Worm (Caenorhabditis elegans) whole organism, L1 larva: ENCODE results near the gene Y42G9A.2.

Experiments used
- aha-1 ChIP-seq: fragments of 150-350 bp; optimal IDR thresholded peaks from 2 replicates; lab custom pipeline; 2014; ENCODE audit warnings: missing biosample characterization, missing genetic modification characterization
- rnt-1 ChIP-seq: sonication (generic microtip); optimal IDR thresholded peaks from 2 replicates; lab custom pipeline; 2016; ENCODE audit warnings: mild to moderate bottlenecking, missing genetic modification characterization, moderate library complexity, missing compliant biosample characterization

DNA sequence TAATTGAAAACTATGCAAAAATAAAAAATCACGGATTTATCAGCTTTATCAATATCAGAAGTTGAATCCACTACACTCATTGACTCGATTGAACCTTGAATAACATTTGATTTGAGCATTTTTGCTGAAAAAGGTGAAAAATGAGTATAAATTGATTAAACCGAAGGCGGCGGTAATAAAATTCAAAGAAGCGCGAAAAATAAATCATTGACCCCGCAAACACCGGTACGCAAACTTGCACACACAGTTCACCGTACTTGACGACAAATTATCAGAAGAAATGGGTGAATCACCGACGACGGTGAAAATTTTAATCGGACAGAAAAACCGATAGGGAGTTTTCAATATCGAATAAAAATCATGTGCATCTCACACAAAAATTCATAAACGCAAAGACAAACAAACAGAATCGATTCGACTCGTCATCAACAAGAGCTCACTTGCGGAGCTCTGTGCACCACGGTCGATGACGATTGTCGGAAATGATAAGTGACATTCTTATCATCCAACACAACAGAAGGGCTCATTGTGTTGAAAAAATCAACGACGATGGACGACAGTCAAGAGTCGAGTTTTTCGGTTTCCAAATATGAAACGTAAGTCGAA lies 1.6 kb downstream of the Y42G9A.2 start, which contains the start of the genes wht-7 and Y42G9A.1:
- TF ChIP-seq rnt-1 (tag; lab: Kevin White, UChicago) (no peak), aha-1 (no peak)
